ENCODE assay signal across 2 fruit fly cellular contexts in the genomic region with DNA sequence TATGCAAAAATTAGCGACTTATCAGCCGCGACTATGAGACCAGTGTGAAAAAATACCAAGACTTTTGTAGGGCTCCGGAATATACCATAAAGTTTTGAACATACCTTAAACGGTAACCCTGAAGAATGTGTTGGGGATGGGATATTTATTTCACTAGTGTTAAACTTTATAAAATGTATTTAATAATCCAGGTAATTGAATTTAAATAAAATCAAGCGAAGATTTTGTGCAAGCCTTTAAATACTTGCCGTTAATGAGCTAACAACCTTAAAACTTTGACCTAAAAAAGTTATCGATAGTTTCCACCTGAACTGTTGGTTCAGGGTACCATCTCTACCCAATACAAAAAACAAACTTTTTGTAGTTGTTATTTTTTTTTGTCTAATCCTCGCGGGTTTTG.
TF ChIP-seq lines count a peak whose summit lies in the region.

TSS of gene CG4101 (plus strand) at position 335 of the 400 bp plus-strand sequence.

TF ChIP-seq in whole organism, embryonic, 481 proteins besides CTCF, POLR2A, EP300 and RAD21 (continued from another document and continues in another):
- peak; percentile 47 for TF ChIP-seq en (GFP tag; optimal IDR thresholded peaks at IDR 0.05; lab: Kevin White, UChicago)
- TF ChIP-seq hth (optimal IDR thresholded peaks at IDR 0.05; lab: Kevin White, UChicago) = no peak
- TF ChIP-seq sd (tag; optimal IDR thresholded peaks at IDR 0.05; lab: Kevin White, UChicago) = peak; percentile 99
- TF ChIP-seq row (GFP tag; IDR thresholded peaks at IDR 0.05; lab: Robert Waterston, UW) = peak; percentile 94
- peak; percentile 96 for TF ChIP-seq Dip3 (GFP tag; optimal IDR thresholded peaks at IDR 0.05; lab: Kevin White, UChicago)
- no peak; the same call in 1 of the 2 replicates for TF ChIP-seq ara (GFP tag; IDR thresholded peaks at IDR 0.05; lab: Robert Waterston, UW)
- no peak for TF ChIP-seq Dfd (GFP tag; optimal IDR thresholded peaks at IDR 0.05; lab: Kevin White, UChicago)
- peak; percentile 77 for TF ChIP-seq CG32767 (GFP tag; IDR thresholded peaks at IDR 0.05; lab: Robert Waterston, UW)
- no peak for TF ChIP-seq lov (optimal IDR thresholded peaks at IDR 0.05; lab: Kevin White, UChicago)
- peak; percentile 33; the same call in 1 of the 3 replicates for TF ChIP-seq lov (GFP tag; IDR thresholded peaks at IDR 0.05; lab: Robert Waterston, UW)
- TF ChIP-seq CG33213 (GFP tag; optimal IDR thresholded peaks at IDR 0.05; lab: Kevin White, UChicago) = peak; percentile 73
- peak; percentile 71 for TF ChIP-seq CG17361 (GFP tag; IDR thresholded peaks at IDR 0.05; lab: Robert Waterston, UW)
- no peak for TF ChIP-seq Hr39 (optimal IDR thresholded peaks at IDR 0.05; lab: Kevin White, UChicago)
- peak; percentile 71 for TF ChIP-seq HLH4C (GFP tag; IDR thresholded peaks at IDR 0.05; lab: Robert Waterston, UW; ENCODE audit: partially characterized antibody)
- TF ChIP-seq CG30403 (GFP tag; optimal IDR thresholded peaks at IDR 0.05; lab: Kevin White, UChicago) = peak; percentile 91
- peak; percentile 73 for TF ChIP-seq CG8290 (GFP tag; optimal IDR thresholded peaks at IDR 0.05; lab: Kevin White, UChicago)
- TF ChIP-seq CG8290 (tag; optimal IDR thresholded peaks at IDR 0.05; lab: Kevin White, UChicago) = peak; percentile 45 to 57
- TF ChIP-seq mirr (GFP tag; optimal IDR thresholded peaks at IDR 0.05; lab: Kevin White, UChicago) = peak; percentile 34
- peak; percentile 65 for TF ChIP-seq tup (GFP tag; optimal IDR thresholded peaks at IDR 0.05; lab: Kevin White, UChicago)
- TF ChIP-seq hb (GFP tag; IDR thresholded peaks at IDR 0.05; lab: Robert Waterston, UW; ENCODE audit: partially characterized antibody) = no peak; the same call in 2 of the 3 replicates
- TF ChIP-seq sob (GFP tag; IDR thresholded peaks at IDR 0.05; lab: Robert Waterston, UW) = peak; percentile 87
- peak; percentile 83 for TF ChIP-seq Rfx (GFP tag; IDR thresholded peaks at IDR 0.05; lab: Robert Waterston, UW)
- peak; percentile 68 for TF ChIP-seq Six4 (GFP tag; optimal IDR thresholded peaks at IDR 0.05; lab: Kevin White, UChicago)
- peak; percentile 51 for TF ChIP-seq CrebB (tag; optimal IDR thresholded peaks at IDR 0.05; lab: Kevin White, UChicago)
- peak; percentile 86 for TF ChIP-seq MBD-R2 (GFP tag; IDR thresholded peaks at IDR 0.05; lab: Robert Waterston, UW)
- no peak for TF ChIP-seq CG43689 (GFP tag; IDR thresholded peaks at IDR 0.05; lab: Robert Waterston, UW)
- peak; percentile 65 for TF ChIP-seq CG31441 (GFP tag; IDR thresholded peaks at IDR 0.05; lab: Robert Waterston, UW)
- peak; percentile 35 for TF ChIP-seq Hey (tag; optimal IDR thresholded peaks at IDR 0.05; lab: Kevin White, UChicago)
- peak; percentile 78 for TF ChIP-seq fd3F (GFP tag; optimal IDR thresholded peaks at IDR 0.05; lab: Kevin White, UChicago)
- TF ChIP-seq CG42726 (GFP tag; IDR thresholded peaks at IDR 0.05; lab: Robert Waterston, UW; ENCODE audit: partially characterized antibody) = peak; percentile 45; the same call in 1 of the 2 replicates
- TF ChIP-seq CG7963 (GFP tag; IDR thresholded peaks at IDR 0.05; lab: Robert Waterston, UW; ENCODE audit: partially characterized antibody) = no peak
- TF ChIP-seq CG10321 (GFP tag; IDR thresholded peaks at IDR 0.05; lab: Robert Waterston, UW) = 0 out of 2 replicates have a peak, but pooled peaks have one; percentile 38
- TF ChIP-seq Gsc (GFP tag; IDR thresholded peaks at IDR 0.05; lab: Robert Waterston, UW) = peak; percentile 29; the same call in 1 of the 2 replicates
- TF ChIP-seq Sry-δ (GFP tag; optimal IDR thresholded peaks at IDR 0.05; lab: Kevin White, UChicago) = peak; percentile 94
- TF ChIP-seq jigr1 (GFP tag; IDR thresholded peaks at IDR 0.05; lab: Robert Waterston, UW) = no peak
- TF ChIP-seq CG10959 (GFP tag; IDR thresholded peaks at IDR 0.05; lab: Robert Waterston, UW) = peak; percentile 44
- TF ChIP-seq CG2875 (GFP tag; optimal IDR thresholded peaks at IDR 0.05; lab: Kevin White, UChicago) = peak; percentile 11
- peak; percentile 37 for TF ChIP-seq CG8281 (tag; optimal IDR thresholded peaks at IDR 0.05; lab: Kevin White, UChicago)
- TF ChIP-seq btn (GFP tag; optimal IDR thresholded peaks at IDR 0.05; lab: Kevin White, UChicago) = no peak
- TF ChIP-seq ems (GFP tag; optimal IDR thresholded peaks at IDR 0.05; lab: Kevin White, UChicago) = peak; percentile 81
- no peak for TF ChIP-seq Doc2 (GFP tag; IDR thresholded peaks at IDR 0.05; lab: Robert Waterston, UW)
- TF ChIP-seq abd-A (tag; optimal IDR thresholded peaks at IDR 0.05; lab: Kevin White, UChicago) = no peak
- TF ChIP-seq run (tag; optimal IDR thresholded peaks at IDR 0.05; lab: Kevin White, UChicago) = peak; percentile 41
- TF ChIP-seq phol (tag; optimal IDR thresholded peaks at IDR 0.05; lab: Kevin White, UChicago) = peak; percentile 85
- TF ChIP-seq Atf3 (GFP tag; optimal IDR thresholded peaks at IDR 0.05; lab: Kevin White, UChicago) = peak; percentile 45
- peak; percentile 15 for TF ChIP-seq CG12071 (GFP tag; optimal IDR thresholded peaks at IDR 0.05; lab: Kevin White, UChicago)
- peak; percentile 91 for TF ChIP-seq CG13424 (tag; optimal IDR thresholded peaks at IDR 0.05; lab: Kevin White, UChicago)
- TF ChIP-seq lola (GFP tag; optimal IDR thresholded peaks at IDR 0.05; lab: Kevin White, UChicago) = peak in 1 of 3 experiments; percentile 73
- peak; percentile 64 for TF ChIP-seq Sox100B (GFP tag; optimal IDR thresholded peaks at IDR 0.05; lab: Kevin White, UChicago)
- TF ChIP-seq yki (optimal IDR thresholded peaks at IDR 0.05; lab: Kevin White, UChicago) = no peak
- TF ChIP-seq CG10565 (GFP tag; optimal IDR thresholded peaks at IDR 0.05; lab: Kevin White, UChicago) = peak; percentile 42
- peak; percentile 51 for TF ChIP-seq Adf1 (GFP tag; IDR thresholded peaks at IDR 0.05; lab: Robert Waterston, UW)
- TF ChIP-seq CG5245 (GFP tag; optimal IDR thresholded peaks at IDR 0.05; lab: Kevin White, UChicago) = peak; percentile 55
- TF ChIP-seq Opbp (GFP tag; IDR thresholded peaks at IDR 0.05; lab: Robert Waterston, UW; ENCODE audit: partially characterized antibody) = peak; percentile 70; the same call in 2 of the 3 replicates
- peak; percentile 35 for TF ChIP-seq cato (GFP tag; optimal IDR thresholded peaks at IDR 0.05; lab: Kevin White, UChicago; ENCODE audit: borderline replicate concordance)
- no peak for TF ChIP-seq h (optimal IDR thresholded peaks at IDR 0.05; lab: Kevin White, UChicago)
- peak; percentile 81 for TF ChIP-seq CG10543 (GFP tag; optimal IDR thresholded peaks at IDR 0.05; lab: Kevin White, UChicago)
- TF ChIP-seq NC2β (GFP tag; optimal IDR thresholded peaks at IDR 0.05; lab: Kevin White, UChicago) = peak; percentile 73
- peak; percentile 72 for TF ChIP-seq CG4424 (GFP tag; optimal IDR thresholded peaks at IDR 0.05; lab: Kevin White, UChicago)
- TF ChIP-seq Side (GFP tag; optimal IDR thresholded peaks at IDR 0.05; lab: Kevin White, UChicago) = peak; percentile 70
- peak; percentile 73; the same call in 2 of the 4 replicates for TF ChIP-seq Gug (GFP tag; IDR thresholded peaks at IDR 0.05; lab: Robert Waterston, UW)

TF ChIP-seq in whole organism, prepupa, 60 proteins besides CTCF, POLR2A, EP300 and RAD21 (continued from another document):
- TF ChIP-seq Sox102F (GFP tag; optimal IDR thresholded peaks at IDR 0.05; lab: Kevin White, UChicago) (peak; percentile 81), CG10669 (GFP tag; optimal IDR thresholded peaks at IDR 0.05; lab: Kevin White, UChicago) (peak; percentile 69), Sox14 (GFP tag; optimal IDR thresholded peaks at IDR 0.05; lab: Kevin White, UChicago) (peak; percentile 85), Smox (GFP tag; optimal IDR thresholded peaks at IDR 0.05; lab: Kevin White, UChicago) (peak; percentile 85), CG3032 (tag; optimal IDR thresholded peaks at IDR 0.05; lab: Kevin White, UChicago) (peak; percentile 80), pdm3 (GFP tag; optimal IDR thresholded peaks at IDR 0.05; lab: Kevin White, UChicago) (peak; percentile 86), Ets96B (tag; optimal IDR thresholded peaks at IDR 0.05; lab: Kevin White, UChicago) (peak; percentile 71), topi (GFP tag; optimal IDR thresholded peaks at IDR 0.05; lab: Kevin White, UChicago) (peak; percentile 74), Hr39 (GFP tag; optimal IDR thresholded peaks at IDR 0.05; lab: Kevin White, UChicago) (peak; percentile 87), Sox15 (GFP tag; optimal IDR thresholded peaks at IDR 0.05; lab: Kevin White, UChicago) (peak; percentile 59), Gug (GFP tag; IDR thresholded peaks at IDR 0.05; lab: Robert Waterston, UW) (peak; percentile 74)
